Fruit fly (Drosophila melanogaster): ENCODE measurements around the gene CG31200.

DNA sequence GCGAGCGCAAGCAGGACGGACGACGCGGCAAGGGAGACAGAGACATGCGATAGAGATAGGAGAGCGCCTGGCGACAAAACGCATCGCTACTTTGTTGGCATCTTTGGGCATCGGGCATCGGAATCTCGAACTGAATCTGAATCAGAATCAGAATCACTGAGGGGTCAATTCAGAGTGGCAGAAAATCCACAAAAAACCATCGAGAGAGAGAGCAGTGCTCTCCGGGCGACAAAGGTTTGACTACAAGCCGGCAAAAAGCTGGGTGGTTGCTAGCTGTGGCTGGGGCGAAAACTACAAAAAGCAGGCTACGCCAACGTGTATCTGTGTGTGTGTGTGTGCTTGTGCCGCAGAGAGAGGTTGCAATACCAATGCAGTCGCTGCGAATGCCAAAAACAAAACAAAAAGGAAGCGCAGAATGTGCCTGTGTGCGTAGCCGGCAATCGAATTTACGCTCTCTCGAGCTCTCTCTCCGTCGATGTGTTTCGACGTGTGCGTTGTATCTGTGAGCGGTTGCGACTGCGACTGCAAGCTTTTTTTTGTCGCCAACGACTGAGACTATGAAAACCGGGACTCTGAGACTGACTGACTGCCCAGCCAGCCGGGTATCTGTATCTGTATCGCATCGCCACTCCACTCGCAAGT lies 33.3 kb upstream of the CG31200 start:
- TF ChIP-seq Dll (optimal IDR thresholded peaks at IDR 0.05) = peak; percentile 89
- no peak for TF ChIP-seq psq (optimal IDR thresholded peaks at IDR 0.05)
- no peak for TF ChIP-seq usp (GFP tag; optimal IDR thresholded peaks at IDR 0.05)
- peak in 1 of 2 experiments; percentile 58 for TF ChIP-seq EcR (GFP tag; optimal IDR thresholded peaks at IDR 0.05)

All from whole organism.